Worm (Caenorhabditis elegans): Measurements from ENCODE around the gene aqp-3.

aqp-3 gene

ce11 chrIV:10935336-10935735 is 30.9 kb downstream of the aqp-3 start (continued):
- TF ChIP-seq ceh-32 (tag; optimal IDR thresholded peaks at IDR 0.05; ENCODE audit: poor library complexity) = no peak
- no peak for TF ChIP-seq saeg-2 (GFP tag; IDR thresholded peaks at IDR 0.05)
- no peak for TF ChIP-seq lim-7 (GFP tag; IDR thresholded peaks at IDR 0.05)
- no peak for TF ChIP-seq lin-29 (GFP tag; IDR thresholded peaks at IDR 0.05)
- TF ChIP-seq snpc-1.2 (GFP tag; IDR thresholded peaks at IDR 0.05) = peak; percentile 33; the same call in 1 of the 2 replicates
- TF ChIP-seq ceh-28 (tag; optimal IDR thresholded peaks at IDR 0.05) = peak; percentile 59
- 0 out of 2 replicates have a peak, but pooled peaks have one; percentile 54 for TF ChIP-seq lin-1 (GFP tag; IDR thresholded peaks at IDR 0.05)
- TF ChIP-seq T20F7.1 (GFP tag; optimal IDR thresholded peaks at IDR 0.05) = peak; percentile 78
- TF ChIP-seq nhr-237 (tag; optimal IDR thresholded peaks at IDR 0.05) = no peak
- TF ChIP-seq nhr-102 (tag; optimal IDR thresholded peaks at IDR 0.05) = peak; percentile 43
- TF ChIP-seq fos-1 (tag; optimal IDR thresholded peaks at IDR 0.05) = no peak
- TF ChIP-seq sdz-12 (GFP tag; optimal IDR thresholded peaks at IDR 0.05) = no peak
- TF ChIP-seq daf-12 (tag; optimal IDR thresholded peaks at IDR 0.05) = no peak
- TF ChIP-seq madf-9 (GFP tag; conservative IDR thresholded peaks at IDR 0.05) = peak; percentile 57; the same call in 1 of the 2 replicates
- peak; percentile 99 for TF ChIP-seq hlh-11 (tag; optimal IDR thresholded peaks at IDR 0.05)
- no peak for TF ChIP-seq ZK546.5 (tag; optimal IDR thresholded peaks at IDR 0.05)
- TF ChIP-seq mdl-1 (tag; optimal IDR thresholded peaks at IDR 0.05) = peak; percentile 52 to 88
- TF ChIP-seq lin-13 (GFP tag; optimal IDR thresholded peaks at IDR 0.05) = peak; percentile 58
- 0 out of 2 replicates have a peak, but pooled peaks have one; percentile 34 for TF ChIP-seq arid-1 (GFP tag; conservative IDR thresholded peaks at IDR 0.05)
- peak; percentile 67 for TF ChIP-seq nhr-6 (tag; optimal IDR thresholded peaks at IDR 0.05)
- peak; percentile 84 for TF ChIP-seq tra-1 (GFP tag; IDR thresholded peaks at IDR 0.05)
- TF ChIP-seq vab-7 (GFP tag; IDR thresholded peaks at IDR 0.05) = peak; percentile 54
- no peak for TF ChIP-seq dmd-8 (GFP tag; IDR thresholded peaks at IDR 0.05)
- TF ChIP-seq ceh-62 (tag; optimal IDR thresholded peaks at IDR 0.05) = no peak
- peak; percentile 50; the same call in 1 of the 2 replicates for TF ChIP-seq T26A8.4 (GFP tag; IDR thresholded peaks at IDR 0.05)
- TF ChIP-seq lin-38 (GFP tag; IDR thresholded peaks at IDR 0.05) = no peak
- TF ChIP-seq Y75B8A.6 (GFP tag; IDR thresholded peaks at IDR 0.05) = no peak
- TF ChIP-seq spr-3 (GFP tag; optimal IDR thresholded peaks at IDR 0.05) = no peak
- peak; percentile 75 for TF ChIP-seq mes-2 (tag; optimal IDR thresholded peaks at IDR 0.05; ENCODE audit: poor library complexity, severe bottlenecking)
- TF ChIP-seq dpl-1 (GFP tag; optimal IDR thresholded peaks at IDR 0.05) = peak; percentile 59

ce11 chrIV:10934786-10935185 is 31.5 kb downstream of the aqp-3 start:
- TF ChIP-seq set-16 (GFP tag; IDR thresholded peaks at IDR 0.05) (no peak), unc-62 (GFP tag; optimal IDR thresholded peaks at IDR 0.05 in 1 of 2) (peak in 1 of 2 experiments; percentile 42), unc-62 (tag; optimal IDR thresholded peaks at IDR 0.05) (no peak)

ce11 chrIV:10933777-10934546 is 32.3 kb downstream of the aqp-3 start:
- no peak for TF ChIP-seq ztf-11 (tag; optimal IDR thresholded peaks at IDR 0.05)
- peak; percentile 78 for TF ChIP-seq sdz-12 (GFP tag; optimal IDR thresholded peaks at IDR 0.05)
- no peak for TF ChIP-seq F37D6.2 (tag; optimal IDR thresholded peaks at IDR 0.05)
- TF ChIP-seq nhr-76 (tag; optimal IDR thresholded peaks at IDR 0.05) = no peak
- no peak for TF ChIP-seq nhr-6 (tag; optimal IDR thresholded peaks at IDR 0.05)
- no peak for TF ChIP-seq nhr-28 (tag; optimal IDR thresholded peaks at IDR 0.05)
- no peak for TF ChIP-seq daf-19 (GFP tag; conservative IDR thresholded peaks at IDR 0.05)
- TF ChIP-seq dmd-6 (GFP tag; IDR thresholded peaks at IDR 0.05) = 0 out of 2 replicates have a peak, but pooled peaks have one; percentile 8
- no peak for TF ChIP-seq Y75B8A.6 (GFP tag; IDR thresholded peaks at IDR 0.05)
- TF ChIP-seq rbr-2 (tag; optimal IDR thresholded peaks at IDR 0.05) = no peak
- no peak for TF ChIP-seq ceh-62 (tag; optimal IDR thresholded peaks at IDR 0.05)
- no peak for TF ChIP-seq D1046.2 (GFP tag; IDR thresholded peaks at IDR 0.05)
- no peak for TF ChIP-seq fos-1 (tag; optimal IDR thresholded peaks at IDR 0.05)
- TF ChIP-seq duxl-1 (tag; optimal IDR thresholded peaks at IDR 0.05; ENCODE audit: poor library complexity) = peak; percentile 2
- TF ChIP-seq Y48G9A.11 (GFP tag; IDR thresholded peaks at IDR 0.05) = no peak
- TF ChIP-seq F10B5.3 (tag; optimal IDR thresholded peaks at IDR 0.05) = peak; percentile 32
- TF ChIP-seq mdt-29 (GFP tag; IDR thresholded peaks at IDR 0.05) = peak; percentile 51
- TF ChIP-seq daf-8 (GFP tag; IDR thresholded peaks at IDR 0.05) = no peak
- TF ChIP-seq ztf-7 (tag; optimal IDR thresholded peaks at IDR 0.05) = no peak
- TF ChIP-seq jun-1 (tag; optimal IDR thresholded peaks at IDR 0.05) = no peak

All from whole organism, L4 larva.